Worm (Caenorhabditis elegans) whole organism, L1 larva: ENCODE data around the gene F56C9.8.

Source experiments
- C04F5.9 ChIP-seq: sonication (generic microtip); optimal IDR thresholded peaks from 2 replicates; lab custom pipeline; 2016; ENCODE audit warnings: missing genetic modification characterization, missing compliant biosample characterization
- C16A3.4 ChIP-seq: fragments of 150-350 bp; optimal IDR thresholded peaks from 2 replicates; lab custom pipeline; 2014; ENCODE audit warnings: missing biosample characterization, missing genetic modification characterization
- C34B4.2 ChIP-seq: sonication (generic microtip); optimal IDR thresholded peaks from 2 replicates; lab custom pipeline; 2017; ENCODE audit warnings: mild to moderate bottlenecking, missing genetic modification characterization, missing compliant biosample characterization
- Y116A8C.19 ChIP-seq: sonication (generic microtip); optimal IDR thresholded peaks from 2 replicates; lab custom pipeline; 2016; ENCODE audit warnings: missing compliant biosample characterization, missing genetic modification characterization, borderline replicate concordance
- ama-1 ChIP-seq: fragments of 150-350 bp; optimal IDR thresholded peaks from 2 replicates; lab custom pipeline; 2014
- blmp-1 ChIP-seq: fragments of 150-350 bp; optimal IDR thresholded peaks from 2 replicates; lab custom pipeline; 2014; ENCODE audit warnings: missing biosample characterization, missing genetic modification characterization
- ceh-8 ChIP-seq: fragments of 200-800 bp; sonication (Bioruptor generic); optimal IDR thresholded peaks from 2 replicates; lab custom pipeline; 2018; ENCODE audit warnings: mild to moderate bottlenecking, missing genetic modification characterization, moderate library complexity, missing compliant biosample characterization
- ceh-82 ChIP-seq, 3 experiments: fragments of 150-350 bp in 1 of 3; sonication (generic microtip) in 2 of 3; optimal IDR thresholded peaks; 2 replicates each; lab custom pipeline; 2014 to 2017; ENCODE audit warnings: missing biosample characterization in 3 of 3, missing genetic modification characterization in 3 of 3
- ceh-88 ChIP-seq: fragments of 200-800 bp; sonication (Bioruptor generic); IDR thresholded peaks from 2 replicates; pipeline ENCODE4 v1.3.6; 2022; ENCODE audit warnings: missing genetic modification characterization, missing compliant biosample characterization
- ces-1 ChIP-seq: fragments of 150-350 bp; optimal IDR thresholded peaks from 2 replicates; lab custom pipeline; 2014; ENCODE audit warnings: missing biosample characterization, missing genetic modification reagents, missing genetic modification characterization
- dpl-1 ChIP-seq, 3 experiments: fragments of 150-350 bp in 2 of 3; sonication (generic microtip) in 1 of 3; optimal IDR thresholded peaks; 2 replicates each; lab custom pipeline; 2014 to 2017; ENCODE audit warnings: missing biosample characterization in 3 of 3, missing genetic modification characterization in 3 of 3, missing genetic modification reagents in 3 of 3
- dsc-1 ChIP-seq: sonication (generic microtip); optimal IDR thresholded peaks from 2 replicates; lab custom pipeline; 2016; ENCODE audit warnings: mild to moderate bottlenecking, missing genetic modification characterization, missing compliant biosample characterization
- efl-1 ChIP-seq, 4 experiments: fragments of 150-350 bp; optimal IDR thresholded peaks in 3 of 4; peaks in 1 of 4; 1 replicate in 1 of 4; 2 replicates in 3 of 4; lab custom pipeline; 2014; ENCODE audit warnings: missing biosample characterization in 2 of 4, missing genetic modification characterization in 2 of 4, missing genetic modification reagents in 2 of 4
- egl-27 ChIP-seq, 2 experiments: fragments of 150-350 bp in 1 of 2; sonication (generic microtip); optimal IDR thresholded peaks; 3 replicates each; lab custom pipeline; 2017 to 2018; ENCODE audit warnings: missing biosample characterization in 2 of 2, missing genetic modification characterization in 2 of 2, missing genetic modification reagents in 2 of 2
- elt-3 ChIP-seq, 6 experiments: fragments of 150-350 bp in 1 of 6; sonication (generic microtip); optimal IDR thresholded peaks; 2 replicates each; lab custom pipeline; 2017 to 2018; ENCODE audit warnings: missing biosample characterization in 6 of 6, missing genetic modification characterization in 6 of 6, inconsistent platforms in 1 of 6
- ets-5 ChIP-seq: fragments of 200-800 bp; sonication (Bioruptor generic); IDR thresholded peaks from 2 replicates; pipeline ENCODE4 v1.3.6; 2022; ENCODE audit warnings: missing genetic modification characterization, missing compliant biosample characterization
- fkh-10 ChIP-seq: sonication (generic microtip); optimal IDR thresholded peaks from 2 replicates; lab custom pipeline; 2017; ENCODE audit warnings: missing biosample characterization, missing genetic modification reagents, missing genetic modification characterization
- fkh-4 ChIP-seq: sonication (generic microtip); optimal IDR thresholded peaks from 2 replicates; lab custom pipeline; 2016; ENCODE audit warnings: missing compliant biosample characterization, missing genetic modification characterization, borderline replicate concordance
- fkh-8 ChIP-seq: sonication (generic microtip); optimal IDR thresholded peaks from 2 replicates; lab custom pipeline; 2016; ENCODE audit warnings: mild to moderate bottlenecking, missing genetic modification characterization, missing compliant biosample characterization
- hpl-2 ChIP-seq: fragments of 150-350 bp; optimal IDR thresholded peaks from 2 replicates; lab custom pipeline; 2014; ENCODE audit warnings: missing biosample characterization, missing genetic modification reagents, missing genetic modification characterization
- irx-1 ChIP-seq: sonication (generic microtip); optimal IDR thresholded peaks from 2 replicates; lab custom pipeline; 2016; ENCODE audit warnings: missing genetic modification characterization, missing compliant biosample characterization
- jun-1 ChIP-seq: fragments of 150-350 bp; optimal IDR thresholded peaks from 2 replicates; lab custom pipeline; 2014; ENCODE audit warnings: missing biosample characterization, missing genetic modification reagents, missing genetic modification characterization
- lin-13 ChIP-seq: fragments of 150-350 bp; optimal IDR thresholded peaks from 2 replicates; lab custom pipeline; 2014; ENCODE audit warnings: missing biosample characterization, missing genetic modification reagents, missing genetic modification characterization
- lin-14 ChIP-seq: fragments of 200-800 bp; sonication (Bioruptor generic); optimal IDR thresholded peaks from 2 replicates; lab custom pipeline; 2018; ENCODE audit warnings: mild to moderate bottlenecking, missing genetic modification characterization, moderate library complexity, missing compliant biosample characterization
- lin-35 ChIP-seq, 2 experiments: fragments of 150-350 bp; optimal IDR thresholded peaks; 2 replicates each; lab custom pipeline; 2014; ENCODE audit warnings: missing biosample characterization in 2 of 2, missing genetic modification characterization in 2 of 2, missing genetic modification reagents in 2 of 2
- lin-39 ChIP-seq: fragments of 150-350 bp; optimal IDR thresholded peaks from 2 replicates; lab custom pipeline; 2014; ENCODE audit warnings: missing biosample characterization, missing genetic modification reagents, missing genetic modification characterization
- lsy-2 ChIP-seq, 2 experiments: fragments of 150-350 bp; optimal IDR thresholded peaks; 2 replicates each; lab custom pipeline; 2014; ENCODE audit warnings: missing biosample characterization in 2 of 2, missing genetic modification characterization in 2 of 2
- mdl-1 ChIP-seq, 2 experiments: fragments of 150-350 bp; optimal IDR thresholded peaks; 2 replicates each; lab custom pipeline; 2014 to 2017; ENCODE audit warnings: missing biosample characterization in 2 of 2, missing genetic modification characterization in 2 of 2, inconsistent platforms in 1 of 2
- mep-1 ChIP-seq: fragments of 150-350 bp; optimal IDR thresholded peaks from 2 replicates; lab custom pipeline; 2014; ENCODE audit warnings: missing biosample characterization, missing genetic modification characterization
- nhr-19 ChIP-seq: fragments of 200-800 bp; sonication (Bioruptor generic); conservative IDR thresholded peaks from 2 replicates; pipeline ENCODE4 v1.3.6; 2022; ENCODE audit warnings: missing genetic modification characterization, missing compliant biosample characterization
- nhr-20 ChIP-seq: sonication (generic microtip); optimal IDR thresholded peaks from 2 replicates; lab custom pipeline; 2016; ENCODE audit warnings: mild to moderate bottlenecking, missing genetic modification characterization, missing compliant biosample characterization
- nhr-47 ChIP-seq: sonication (generic microtip); optimal IDR thresholded peaks from 2 replicates; lab custom pipeline; 2016; ENCODE audit warnings: mild to moderate bottlenecking, missing genetic modification characterization, moderate library complexity, missing compliant biosample characterization
- nhr-71 ChIP-seq: sonication (generic microtip); optimal IDR thresholded peaks from 2 replicates; lab custom pipeline; 2016; ENCODE audit warnings: mild to moderate bottlenecking, missing genetic modification characterization, moderate library complexity, missing compliant biosample characterization
- nhr-76 ChIP-seq: sonication (generic microtip); optimal IDR thresholded peaks from 2 replicates; lab custom pipeline; 2017; ENCODE audit warnings: missing biosample characterization, missing genetic modification characterization
- nhr-77 ChIP-seq: fragments of 150-350 bp; optimal IDR thresholded peaks from 2 replicates; lab custom pipeline; 2014; ENCODE audit warnings: missing biosample characterization, missing genetic modification characterization
- nhr-84 ChIP-seq: sonication (generic microtip); optimal IDR thresholded peaks from 2 replicates; lab custom pipeline; 2017; ENCODE audit warnings: missing biosample characterization, missing genetic modification characterization
- nhr-85 ChIP-seq: sonication (generic microtip); peaks from one replicate; lab custom pipeline; 2016; ENCODE audit warnings: missing genetic modification characterization, inconsistent platforms, missing compliant biosample characterization
- nhr-90 ChIP-seq: sonication (generic microtip); optimal IDR thresholded peaks from 2 replicates; lab custom pipeline; 2016; ENCODE audit warnings: mild to moderate bottlenecking, missing genetic modification characterization, missing compliant biosample characterization; ENCODE audit not compliant: poor library complexity
- rnt-1 ChIP-seq: sonication (generic microtip); optimal IDR thresholded peaks from 2 replicates; lab custom pipeline; 2016; ENCODE audit warnings: mild to moderate bottlenecking, missing genetic modification characterization, moderate library complexity, missing compliant biosample characterization
- skn-1 ChIP-seq: fragments of 150-350 bp; optimal IDR thresholded peaks from 2 replicates; lab custom pipeline; 2014; ENCODE audit warnings: missing biosample characterization, missing genetic modification characterization
- snu-23 ChIP-seq: sonication (generic microtip); optimal IDR thresholded peaks from 2 replicates; lab custom pipeline; 2016; ENCODE audit warnings: missing genetic modification characterization, missing compliant biosample characterization
- sox-4 ChIP-seq: sonication (generic microtip); optimal IDR thresholded peaks from 2 replicates; lab custom pipeline; 2016; ENCODE audit warnings: missing genetic modification characterization, missing compliant biosample characterization
- sup-37 ChIP-seq: fragments of 200-800 bp; sonication (Bioruptor generic); optimal IDR thresholded peaks from 2 replicates; lab custom pipeline; 2018; ENCODE audit warnings: mild to moderate bottlenecking, missing genetic modification characterization, missing compliant biosample characterization
- swsn-7 ChIP-seq: sonication (generic microtip); optimal IDR thresholded peaks from 2 replicates; lab custom pipeline; 2016; ENCODE audit warnings: missing genetic modification characterization, missing compliant biosample characterization
- unc-130 ChIP-seq: fragments of 150-350 bp; optimal IDR thresholded peaks from 2 replicates; lab custom pipeline; 2017; ENCODE audit warnings: missing biosample characterization, missing genetic modification characterization, inconsistent platforms
- unc-30 ChIP-seq: sonication (generic microtip); optimal IDR thresholded peaks from 2 replicates; lab custom pipeline; 2017; ENCODE audit warnings: missing biosample characterization, missing genetic modification characterization
- xbp-1 ChIP-seq: sonication (generic microtip); optimal IDR thresholded peaks from 2 replicates; lab custom pipeline; 2016; ENCODE audit warnings: missing genetic modification characterization, missing compliant biosample characterization
- ztf-11 ChIP-seq, 2 experiments: sonication (generic microtip); optimal IDR thresholded peaks; 2 replicates each; lab custom pipeline; 2016 to 2017; ENCODE audit warnings: missing genetic modification characterization in 2 of 2, missing biosample characterization in 1 of 2, missing compliant biosample characterization in 1 of 2

F56C9.8 gene

DNA sequence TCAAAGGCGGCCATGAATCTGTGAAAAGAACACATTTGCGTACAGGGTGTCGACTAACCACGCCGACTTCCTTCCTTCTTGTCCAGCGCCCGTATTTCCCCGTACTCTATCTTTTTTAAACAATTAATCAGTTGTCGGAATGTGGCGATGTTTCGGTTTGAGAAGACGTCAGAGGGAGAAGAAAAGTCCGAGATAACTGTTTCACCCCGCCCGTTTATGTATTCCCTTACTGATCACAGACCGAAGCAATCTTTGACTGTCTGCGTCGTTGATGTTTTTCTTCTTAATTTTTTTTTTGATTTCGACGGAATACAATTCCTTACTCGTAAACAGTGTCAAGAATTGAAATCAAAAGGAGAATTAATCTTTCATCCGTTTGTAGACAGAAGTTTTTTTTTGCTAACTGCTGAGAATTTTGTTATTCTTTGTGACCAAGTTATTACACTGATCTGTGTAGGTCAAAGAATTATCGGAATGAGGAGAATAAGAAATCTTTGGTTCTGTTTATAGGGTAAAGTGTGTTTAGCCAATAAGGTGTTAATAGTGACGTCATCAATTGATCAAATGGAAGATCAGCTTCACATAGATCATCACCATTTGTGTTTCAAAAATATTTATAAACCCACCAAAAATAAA is 22.1 kb downstream of the F56C9.8 start (continued):
- TF ChIP-seq xbp-1 (tag; lab: Kevin White, UChicago) (no peak), elt-3 (tag; optimal IDR thresholded peaks at IDR 0.05; lab: Kevin White, UChicago) (peak in 3 of 6 experiments; percentile 58 to 71 (median 65)), ceh-8 (GFP tag; lab: Kevin White, UChicago) (no peak), unc-130 (tag; lab: Kevin White, UChicago) (peak; percentile 17), egl-27 (tag; optimal IDR thresholded peaks at IDR 0.05; lab: Kevin White, UChicago) (no peak), nhr-20 (peak; percentile 62), jun-1 (tag; lab: Kevin White, UChicago) (no peak), swsn-7 (tag; lab: Kevin White, UChicago) (no peak), nhr-19 (GFP tag; lab: Robert Waterston, UW) (peak; percentile 21; the same call in 1 of the 2 replicates), nhr-90 (peak; percentile 37), sox-4 (no peak), dpl-1 (GFP tag; optimal IDR thresholded peaks at IDR 0.05; lab: Kevin White, UChicago) (no peak), sup-37 (GFP tag; lab: Kevin White, UChicago) (no peak), fkh-10 (GFP tag; lab: Kevin White, UChicago) (no peak), irx-1 (tag; lab: Kevin White, UChicago) (no peak), fkh-4 (tag; lab: Kevin White, UChicago) (no peak), hpl-2 (GFP tag; lab: Kevin White, UChicago) (no peak), C04F5.9 (tag; lab: Kevin White, UChicago) (no peak), lin-13 (GFP tag; lab: Kevin White, UChicago) (no peak), ztf-11 (tag; optimal IDR thresholded peaks at IDR 0.05; lab: Kevin White, UChicago) (no peak), ces-1 (no peak), nhr-84 (no peak), lin-39 (tag; lab: Kevin White, UChicago) (no peak), mep-1 (tag; lab: Kevin White, UChicago) (no peak), fkh-8 (tag; lab: Kevin White, UChicago) (no peak), ceh-82 (tag; optimal IDR thresholded peaks at IDR 0.05; lab: Kevin White, UChicago) (no peak), ceh-88 (no peak), nhr-47 (tag; lab: Kevin White, UChicago) (no peak), efl-1 (optimal IDR thresholded peaks at IDR 0.05; lab: Kevin White, UChicago) (no peak), efl-1 (GFP tag; optimal IDR thresholded peaks at IDR 0.05 in 1 of 2; lab: Kevin White, UChicago) (peak in 1 of 2 experiments; percentile 79), nhr-77 (tag; lab: Kevin White, UChicago) (no peak)

DNA sequence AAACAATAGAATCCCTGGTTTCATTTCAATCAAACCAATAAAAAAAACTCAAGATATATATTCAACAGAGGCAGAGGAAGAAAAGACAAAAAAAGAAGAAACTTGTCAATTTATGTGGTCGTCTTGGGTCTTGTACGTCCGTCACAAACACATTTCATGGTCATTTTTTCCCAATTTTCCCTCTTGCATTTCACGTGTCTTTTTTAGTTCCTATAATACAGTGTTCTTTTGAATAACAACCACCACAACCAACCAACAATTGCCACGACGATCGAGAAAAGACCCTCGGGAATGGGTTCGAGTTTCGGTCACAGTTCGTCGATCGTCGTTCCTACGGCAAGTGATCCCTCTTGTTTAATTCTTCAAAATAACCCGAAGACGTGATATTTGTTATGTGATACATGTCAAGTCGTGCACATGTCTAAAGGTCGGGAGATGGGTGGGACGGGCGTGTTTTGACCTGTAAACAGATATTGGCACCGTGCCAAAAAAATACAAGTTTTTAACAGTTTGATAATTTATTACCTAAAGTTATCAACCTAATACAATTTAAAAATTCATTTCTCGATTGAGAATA is 23.1 kb downstream of the F56C9.8 start:
- TF ChIP-seq fkh-4 (tag; lab: Kevin White, UChicago) (no peak), ztf-11 (tag; optimal IDR thresholded peaks at IDR 0.05; lab: Kevin White, UChicago) (no peak), rnt-1 (tag; lab: Kevin White, UChicago) (no peak), irx-1 (tag; lab: Kevin White, UChicago) (no peak), nhr-85 (peak; percentile 70), C34B4.2 (tag; lab: Kevin White, UChicago) (no peak), ets-5 (GFP tag; lab: Robert Waterston, UW) (no peak), lsy-2 (tag; optimal IDR thresholded peaks at IDR 0.05; lab: Kevin White, UChicago) (peak in 1 of 2 experiments; percentile 2), ama-1 (lab: Kevin White, UChicago) (no peak), C16A3.4 (no peak), lin-39 (tag; lab: Kevin White, UChicago) (no peak), unc-30 (tag; lab: Kevin White, UChicago) (no peak), mep-1 (tag; lab: Kevin White, UChicago) (peak; percentile 38), xbp-1 (tag; lab: Kevin White, UChicago) (peak; percentile 89), ceh-88 (no peak), nhr-77 (tag; lab: Kevin White, UChicago) (no peak), nhr-47 (tag; lab: Kevin White, UChicago) (no peak), Y116A8C.19 (tag; lab: Kevin White, UChicago) (no peak), nhr-84 (no peak), dsc-1 (no peak), nhr-76 (tag; lab: Kevin White, UChicago) (no peak), nhr-90 (no peak), snu-23 (GFP tag; lab: Kevin White, UChicago) (peak; percentile 26), lin-35 (GFP tag; optimal IDR thresholded peaks at IDR 0.05; lab: Kevin White, UChicago) (peak in 1 of 2 experiments; percentile 7), nhr-71 (peak; percentile 26), hpl-2 (GFP tag; lab: Kevin White, UChicago) (no peak), blmp-1 (tag; lab: Kevin White, UChicago) (peak; percentile 39), mdl-1 (tag; optimal IDR thresholded peaks at IDR 0.05; lab: Kevin White, UChicago) (no peak), elt-3 (tag; optimal IDR thresholded peaks at IDR 0.05; lab: Kevin White, UChicago) (peak in 1 of 6 experiments; percentile 18), skn-1 (tag; lab: Kevin White, UChicago) (no peak), lin-14 (GFP tag; lab: Kevin White, UChicago) (peak; percentile 63)
